Fruit fly (Drosophila melanogaster) whole organism, prepupa: ENCODE results near the gene Dip-B.

Source experiments
- Blimp-1 ChIP-seq: fragments of 200-800 bp; sonication (Bioruptor generic); optimal IDR thresholded peaks from 3 replicates; lab custom pipeline; 2017; ENCODE audit warnings: missing biosample characterization, missing genetic modification characterization, mild to moderate bottlenecking, moderate library complexity, missing genetic modification reagents
- CG10631 ChIP-seq: fragments of 200-800 bp; sonication (Bioruptor generic); optimal IDR thresholded peaks from 2 replicates; lab custom pipeline; 2016; ENCODE audit warnings: missing biosample characterization, missing genetic modification characterization
- CG10669 ChIP-seq: fragments of 200-800 bp; sonication (Bioruptor generic); optimal IDR thresholded peaks from 3 replicates; lab custom pipeline; 2018; ENCODE audit warnings: missing biosample characterization, mild to moderate bottlenecking, missing genetic modification characterization, moderate library complexity
- CG11294 ChIP-seq: fragments of 200-800 bp; sonication (Bioruptor generic); IDR thresholded peaks from 2 replicates; pipeline ENCODE4 v1.3.6; 2022; ENCODE audit warnings: missing biosample characterization, missing genetic modification characterization
- CG11762 ChIP-seq: fragments of 200-800 bp; sonication (Bioruptor generic); optimal IDR thresholded peaks from 3 replicates; lab custom pipeline; 2016; ENCODE audit warnings: missing biosample characterization, missing genetic modification characterization; ENCODE audit not compliant: insufficient read depth
- CG11902 ChIP-seq: fragments of 200-800 bp; sonication (Bioruptor generic); optimal IDR thresholded peaks from 3 replicates; lab custom pipeline; 2016; ENCODE audit warnings: missing biosample characterization, missing genetic modification characterization
- CG1621 ChIP-seq: fragments of 200-800 bp; sonication (Bioruptor generic); optimal IDR thresholded peaks from 3 replicates; lab custom pipeline; 2018; ENCODE audit warnings: missing biosample characterization, mild to moderate bottlenecking, missing genetic modification characterization
- CG3032 ChIP-seq: fragments of 200-800 bp; optimal IDR thresholded peaks from 2 replicates; lab custom pipeline; 2019; ENCODE audit warnings: missing biosample characterization, mild to moderate bottlenecking, missing genetic modification characterization, moderate library complexity
- CG32006 ChIP-seq: fragments of 200-800 bp; sonication (Bioruptor generic); optimal IDR thresholded peaks from 3 replicates; lab custom pipeline; 2017; ENCODE audit warnings: missing biosample characterization, mild to moderate bottlenecking, missing genetic modification characterization
- CG34406 ChIP-seq: fragments of 200-800 bp; sonication (Bioruptor generic); optimal IDR thresholded peaks from 3 replicates; lab custom pipeline; 2016; ENCODE audit warnings: missing biosample characterization, missing genetic modification characterization
- CG4318 ChIP-seq: fragments of 200-800 bp; sonication (Bioruptor generic); optimal IDR thresholded peaks from 3 replicates; lab custom pipeline; 2017; ENCODE audit warnings: missing biosample characterization, mild to moderate bottlenecking, missing genetic modification characterization
- CG6163 ChIP-seq: fragments of 200-800 bp; sonication (Bioruptor generic); IDR thresholded peaks from 3 replicates; pipeline ENCODE4 v1.3.6; 2022; ENCODE audit warnings: missing biosample characterization, missing genetic modification characterization
- CG6792 ChIP-seq: fragments of 200-800 bp; sonication (Bioruptor generic); optimal IDR thresholded peaks from 3 replicates; lab custom pipeline; 2016; ENCODE audit warnings: missing biosample characterization, missing genetic modification characterization
- CG6808 ChIP-seq: fragments of 200-800 bp; sonication (Bioruptor generic); optimal IDR thresholded peaks from 3 replicates; lab custom pipeline; 2017; ENCODE audit warnings: missing biosample characterization, missing genetic modification characterization, mild to moderate bottlenecking, moderate library complexity, missing genetic modification reagents
- CG6854 ChIP-seq: fragments of 200-800 bp; sonication (Bioruptor generic); optimal IDR thresholded peaks from 2 replicates; lab custom pipeline; 2017; ENCODE audit warnings: missing biosample characterization, mild to moderate bottlenecking, missing genetic modification characterization
- CG7368 ChIP-seq: fragments of 200-800 bp; sonication (Bioruptor generic); optimal IDR thresholded peaks from 3 replicates; lab custom pipeline; 2016; ENCODE audit warnings: missing biosample characterization, missing genetic modification characterization
- CG8319 ChIP-seq: fragments of 200-800 bp; sonication (Bioruptor generic); optimal IDR thresholded peaks from 3 replicates; lab custom pipeline; 2016; ENCODE audit warnings: missing biosample characterization, missing genetic modification characterization
- CG8632 ChIP-seq: fragments of 200-800 bp; sonication (Bioruptor generic); optimal IDR thresholded peaks from 3 replicates; lab custom pipeline; 2016; ENCODE audit warnings: missing biosample characterization, missing genetic modification characterization
- Eip75B ChIP-seq: fragments of 200-800 bp; sonication (Bioruptor generic); optimal IDR thresholded peaks from 3 replicates; lab custom pipeline; 2016; ENCODE audit warnings: missing biosample characterization, missing genetic modification characterization
- Eip78C ChIP-seq: fragments of 200-800 bp; sonication (Bioruptor generic); peaks from one replicate; lab custom pipeline; 2016; ENCODE audit warnings: missing biosample characterization, missing genetic modification characterization
- Eip93F ChIP-seq: fragments of 200-800 bp; sonication (Bioruptor generic); optimal IDR thresholded peaks from 2 replicates; lab custom pipeline; 2016; ENCODE audit warnings: missing biosample characterization, mild to moderate bottlenecking, missing genetic modification characterization
- Ets21C ChIP-seq: fragments of 200-800 bp; sonication (Bioruptor generic); optimal IDR thresholded peaks from 3 replicates; lab custom pipeline; 2016; ENCODE audit warnings: missing biosample characterization, missing genetic modification characterization
- Ets96B ChIP-seq: fragments of 200-800 bp; optimal IDR thresholded peaks from 2 replicates; lab custom pipeline; 2019; ENCODE audit warnings: missing biosample characterization, mild to moderate bottlenecking, missing genetic modification characterization, moderate library complexity
- Gug ChIP-seq: fragments of 200-800 bp; sonication (Bioruptor generic); IDR thresholded peaks from 2 replicates; pipeline ENCODE4 v1.3.6; 2022; ENCODE audit warnings: missing biosample characterization, missing genetic modification characterization
- Hr39 ChIP-seq: fragments of 200-800 bp; sonication (Bioruptor generic); optimal IDR thresholded peaks from 2 replicates; lab custom pipeline; 2016; ENCODE audit warnings: missing biosample characterization, missing genetic modification characterization
- Lpt ChIP-seq: fragments of 200-800 bp; sonication (Bioruptor generic); optimal IDR thresholded peaks from 3 replicates; lab custom pipeline; 2016; ENCODE audit warnings: missing biosample characterization, missing genetic modification characterization
- Met ChIP-seq: fragments of 200-800 bp; sonication (Bioruptor generic); optimal IDR thresholded peaks from 3 replicates; lab custom pipeline; 2016; ENCODE audit warnings: missing biosample characterization, missing genetic modification characterization
- OdsH ChIP-seq: fragments of 200-800 bp; sonication (Bioruptor generic); optimal IDR thresholded peaks from 3 replicates; lab custom pipeline; 2016; ENCODE audit warnings: missing biosample characterization, missing genetic modification characterization
- Sox102F ChIP-seq: fragments of 200-800 bp; sonication (Bioruptor generic); optimal IDR thresholded peaks from 2 replicates; lab custom pipeline; 2016; ENCODE audit warnings: missing biosample characterization, mild to moderate bottlenecking, missing genetic modification characterization
- Sox14 ChIP-seq: fragments of 200-800 bp; sonication (Bioruptor generic); optimal IDR thresholded peaks from 3 replicates; lab custom pipeline; 2016; ENCODE audit warnings: missing biosample characterization, missing genetic modification characterization
- Sox15 ChIP-seq: fragments of 200-800 bp; sonication (Bioruptor generic); optimal IDR thresholded peaks from 3 replicates; lab custom pipeline; 2016; ENCODE audit warnings: missing biosample characterization, missing genetic modification characterization
- achi ChIP-seq: fragments of 200-800 bp; sonication (Bioruptor generic); optimal IDR thresholded peaks from 3 replicates; lab custom pipeline; 2016; ENCODE audit warnings: missing biosample characterization, missing genetic modification characterization
- acj6 ChIP-seq: fragments of 200-800 bp; sonication (Bioruptor generic); optimal IDR thresholded peaks from 3 replicates; lab custom pipeline; 2016; ENCODE audit warnings: missing biosample characterization, missing genetic modification characterization
- cyc ChIP-seq: fragments of 200-800 bp; sonication (Bioruptor generic); optimal IDR thresholded peaks from 3 replicates; lab custom pipeline; 2016; ENCODE audit warnings: missing biosample characterization, missing genetic modification characterization
- dsx ChIP-seq: fragments of 200-800 bp; optimal IDR thresholded peaks from 3 replicates; lab custom pipeline; 2019; ENCODE audit warnings: missing biosample characterization, mild to moderate bottlenecking, missing genetic modification characterization, moderate library complexity; ENCODE audit not compliant: poor library complexity, severe bottlenecking
- eg ChIP-seq: fragments of 200-800 bp; sonication (Bioruptor generic); IDR thresholded peaks from 3 replicates; pipeline ENCODE4 v1.3.6; 2022; ENCODE audit warnings: missing biosample characterization, missing genetic modification characterization
- fd59A ChIP-seq: fragments of 200-800 bp; sonication (Bioruptor generic); optimal IDR thresholded peaks from 2 replicates; lab custom pipeline; 2017; ENCODE audit warnings: missing biosample characterization, mild to moderate bottlenecking, missing genetic modification characterization, missing genetic modification reagents
- fd85E ChIP-seq: fragments of 200-800 bp; sonication (Bioruptor generic); optimal IDR thresholded peaks from 3 replicates; lab custom pipeline; 2016; ENCODE audit warnings: missing biosample characterization, missing genetic modification characterization
- fkh ChIP-seq: fragments of 200-800 bp; sonication (Bioruptor generic); optimal IDR thresholded peaks from 3 replicates; lab custom pipeline; 2017; ENCODE audit warnings: missing biosample characterization, mild to moderate bottlenecking, missing genetic modification characterization, moderate library complexity
- lz ChIP-seq: fragments of 200-800 bp; sonication (Bioruptor generic); optimal IDR thresholded peaks from 3 replicates; lab custom pipeline; 2016; ENCODE audit warnings: missing biosample characterization, missing genetic modification characterization
- net ChIP-seq: fragments of 200-800 bp; sonication (Bioruptor generic); optimal IDR thresholded peaks from 3 replicates; lab custom pipeline; 2016; ENCODE audit warnings: missing biosample characterization, missing genetic modification characterization
- pdm3 ChIP-seq: fragments of 200-800 bp; sonication (Bioruptor generic); optimal IDR thresholded peaks from 3 replicates; lab custom pipeline; 2016; ENCODE audit warnings: missing biosample characterization, missing genetic modification characterization
- ss ChIP-seq, 2 experiments: fragments of 200-800 bp; sonication (Bioruptor generic); optimal IDR thresholded peaks; 2 replicates in 1 of 2; 3 replicates in 1 of 2; lab custom pipeline; 2017 to 2018; ENCODE audit warnings: mild to moderate bottlenecking in 2 of 2, missing biosample characterization in 2 of 2, missing genetic modification characterization in 2 of 2, moderate library complexity in 1 of 2
- svp ChIP-seq: fragments of 200-800 bp; sonication (Bioruptor generic); peaks from one replicate; lab custom pipeline; 2016; ENCODE audit warnings: missing biosample characterization, missing genetic modification characterization
- topi ChIP-seq: fragments of 200-800 bp; sonication (Bioruptor generic); optimal IDR thresholded peaks from 3 replicates; lab custom pipeline; 2016; ENCODE audit warnings: missing biosample characterization, missing genetic modification characterization
- vri ChIP-seq: fragments of 200-800 bp; sonication (Bioruptor generic); optimal IDR thresholded peaks from 3 replicates; lab custom pipeline; 2016; ENCODE audit warnings: missing biosample characterization, mild to moderate bottlenecking, missing genetic modification characterization

Gene Dip-B

dm6 chr3R:13796071-13796470 is 14.0 kb downstream of the Dip-B start (continued):
- TF ChIP-seq CG11762 (GFP tag; lab: Kevin White, UChicago) (peak; percentile 59), CG10669 (GFP tag; lab: Kevin White, UChicago) (no peak), topi (GFP tag; lab: Kevin White, UChicago) (peak; percentile 80), fd59A (GFP tag; lab: Kevin White, UChicago) (no peak), Sox15 (GFP tag; lab: Kevin White, UChicago) (peak; percentile 37), Sox102F (GFP tag; lab: Kevin White, UChicago) (peak; percentile 79), Eip78C (GFP tag; lab: Kevin White, UChicago) (peak; percentile 92), svp (peak; percentile 93), CG11294 (no peak), CG3032 (tag; lab: Kevin White, UChicago) (no peak), CG10631 (GFP tag; lab: Kevin White, UChicago) (peak; percentile 60), Sox14 (GFP tag; lab: Kevin White, UChicago) (peak; percentile 71)

DNA sequence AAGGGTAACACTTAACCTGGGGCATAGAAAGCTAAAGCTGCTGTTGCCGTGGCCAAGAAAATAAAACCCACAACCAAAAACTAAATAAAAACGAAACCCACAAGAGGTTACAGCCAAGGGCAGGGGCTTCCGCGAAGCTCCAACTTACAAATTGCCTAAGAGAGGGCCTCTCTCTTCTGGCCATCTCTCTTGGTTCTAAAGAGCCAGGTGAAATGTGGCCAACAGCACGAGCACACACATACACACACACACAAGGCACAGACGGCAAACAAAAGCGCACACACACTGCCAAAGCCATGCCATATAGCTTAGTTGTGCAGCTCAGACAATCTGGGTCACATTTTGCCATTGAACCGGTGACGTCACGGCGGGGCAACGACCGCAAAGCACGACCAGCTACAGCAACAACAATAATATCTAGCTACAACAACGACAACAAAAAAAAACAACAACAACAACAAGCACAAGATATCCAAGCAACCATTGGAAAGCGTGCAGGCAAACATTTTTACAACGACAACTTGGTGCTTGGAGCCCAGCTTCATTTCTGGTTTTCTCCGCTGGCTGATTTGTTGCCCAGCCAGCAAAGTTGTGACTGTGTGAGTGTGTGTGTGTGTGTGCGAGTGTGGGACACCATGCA is 14.6 kb downstream of the Dip-B start:
- TF ChIP-seq Eip78C (GFP tag; lab: Kevin White, UChicago) (no peak), fkh (GFP tag; lab: Kevin White, UChicago) (peak; percentile 1), CG3032 (tag; lab: Kevin White, UChicago) (no peak), Ets21C (no peak), svp (no peak), Lpt (GFP tag; lab: Kevin White, UChicago) (peak; percentile 6)

- TF ChIP-seq topi (GFP tag; lab: Kevin White, UChicago) (peak; percentile 25), vri (GFP tag; lab: Kevin White, UChicago) (no peak), CG6808 (GFP tag; lab: Kevin White, UChicago) (no peak), CG6163 (GFP tag; lab: Robert Waterston, UW) (no peak; the same call in 2 of the 3 replicates), cyc (GFP tag; lab: Kevin White, UChicago) (no peak), CG1621 (no peak), Blimp-1 (GFP tag; lab: Kevin White, UChicago) (no peak), Gug (GFP tag; lab: Robert Waterston, UW) (peak; percentile 51), Sox15 (GFP tag; lab: Kevin White, UChicago) (no peak), CG7368 (GFP tag; lab: Kevin White, UChicago) (no peak), CG8319 (GFP tag; lab: Kevin White, UChicago) (no peak), Ets21C (no peak), Met (GFP tag; lab: Kevin White, UChicago) (no peak), fd59A (GFP tag; lab: Kevin White, UChicago) (no peak), Hr39 (GFP tag; lab: Kevin White, UChicago) (no peak), CG3032 (tag; lab: Kevin White, UChicago) (no peak), CG10669 (GFP tag; lab: Kevin White, UChicago) (no peak), net (GFP tag; lab: Kevin White, UChicago) (peak; percentile 29), eg (GFP tag; lab: Robert Waterston, UW) (peak; percentile 66), Eip93F (GFP tag; lab: Kevin White, UChicago) (no peak), CG8632 (GFP tag; lab: Kevin White, UChicago) (no peak), CG32006 (peak; percentile 86), CG6792 (GFP tag; lab: Kevin White, UChicago) (no peak), CG11902 (GFP tag; lab: Kevin White, UChicago) (no peak), lz (no peak), CG6854 (GFP tag; lab: Kevin White, UChicago) (no peak), acj6 (GFP tag; lab: Kevin White, UChicago) (peak; percentile 15), CG10631 (GFP tag; lab: Kevin White, UChicago) (peak; percentile 45), fd85E (no peak), Ets96B (tag; lab: Kevin White, UChicago) (no peak), ss (GFP tag; optimal IDR thresholded peaks at IDR 0.05; lab: Kevin White, UChicago) (no peak), pdm3 (GFP tag; lab: Kevin White, UChicago) (peak; percentile 38), Eip75B (GFP tag; lab: Kevin White, UChicago) (no peak), CG4318 (GFP tag; lab: Kevin White, UChicago) (peak; percentile 68), dsx (GFP tag; lab: Kevin White, UChicago) (no peak), Sox102F (GFP tag; lab: Kevin White, UChicago) (no peak), OdsH (GFP tag; lab: Kevin White, UChicago) (peak; percentile 45), svp (no peak), CG34406 (GFP tag; lab: Kevin White, UChicago) (no peak), achi (peak; percentile 32)
Observed at dm6 chr3R:13797269-13797677, 15.2 kb downstream of the Dip-B start.
